Worm (Caenorhabditis elegans) whole organism, early embryonic: ENCODE results near the gene C31H1.2.

Source experiments
- B0310.2 ChIP-seq: sonication (generic microtip); optimal IDR thresholded peaks from 2 replicates; lab custom pipeline; 2016; ENCODE audit warnings: mild to moderate bottlenecking, missing genetic modification characterization, missing compliant biosample characterization
- flt-1 ChIP-seq: fragments of 200-800 bp; sonication (Bioruptor generic); IDR thresholded peaks from 2 replicates; pipeline ENCODE4 v1.3.6; 2022; ENCODE audit warnings: missing genetic modification characterization, missing compliant biosample characterization
- hmg-4 ChIP-seq: fragments of 200-800 bp; sonication (Bioruptor generic); optimal IDR thresholded peaks from 2 replicates; lab custom pipeline; 2018; ENCODE audit warnings: mild to moderate bottlenecking, missing genetic modification characterization, missing compliant biosample characterization
- scrt-1 ChIP-seq: fragments of 200-800 bp; sonication (Bioruptor generic); IDR thresholded peaks from 2 replicates; pipeline ENCODE4 v1.3.6; 2022; ENCODE audit warnings: missing genetic modification characterization, missing compliant biosample characterization
- sea-1 ChIP-seq: fragments of 200-800 bp; sonication (Bioruptor generic); conservative IDR thresholded peaks from 2 replicates; pipeline ENCODE4 v1.3.6; 2022; ENCODE audit warnings: missing genetic modification characterization, missing compliant biosample characterization

DNA sequence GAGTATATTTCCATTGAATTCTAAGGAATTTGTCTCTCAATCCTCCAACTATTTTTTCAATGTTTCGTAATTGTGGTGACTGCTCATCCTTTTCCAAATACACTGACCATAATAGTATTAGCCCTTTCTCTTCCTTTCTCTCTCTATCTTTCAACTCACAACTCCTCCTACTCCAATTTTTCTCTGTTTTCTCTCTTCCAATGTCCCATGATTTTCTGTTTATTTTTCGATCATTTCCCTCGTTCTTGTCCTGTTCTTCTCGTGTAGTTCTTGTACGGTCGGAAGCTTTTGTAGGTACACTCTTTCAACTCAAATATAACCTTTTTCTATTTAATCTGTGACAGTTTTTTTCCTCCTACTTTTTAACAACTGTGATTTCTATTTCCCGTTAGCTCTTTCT lies 30.9 kb downstream of the C31H1.2 start:
- TF ChIP-seq hmg-4 (GFP tag; lab: Kevin White, UChicago) (no peak), B0310.2 (tag; lab: Kevin White, UChicago) (no peak), scrt-1 (GFP tag; lab: Robert Waterston, UW) (no peak), flt-1 (GFP tag; lab: Robert Waterston, UW) (no peak), sea-1 (GFP tag; lab: Robert Waterston, UW) (no peak)
